Worm (Caenorhabditis elegans) whole organism, L4 larva: ENCODE data around the gene B0507.8.

Experiments used
- aly-2 ChIP-seq: sonication (generic microtip); optimal IDR thresholded peaks from 2 replicates; lab custom pipeline; 2018; ENCODE audit warnings: missing biosample characterization, missing genetic modification characterization
- dpl-1 ChIP-seq: fragments of 150-350 bp; optimal IDR thresholded peaks from 2 replicates; lab custom pipeline; 2014; ENCODE audit warnings: missing biosample characterization, missing genetic modification reagents, missing genetic modification characterization
- lin-15B ChIP-seq: fragments of 150-350 bp; sonication (generic microtip); optimal IDR thresholded peaks from 3 replicates; lab custom pipeline; 2014; ENCODE audit warnings: missing biosample characterization, missing genetic modification characterization
- mdl-1 ChIP-seq, 2 experiments: fragments of 150-350 bp in 1 of 2; sonication (generic microtip) in 1 of 2; optimal IDR thresholded peaks; 2 replicates each; lab custom pipeline; 2014 to 2017; ENCODE audit warnings: missing biosample characterization in 2 of 2, missing genetic modification characterization in 2 of 2
- mdt-29 ChIP-seq: fragments of 200-800 bp; sonication (Bioruptor generic); IDR thresholded peaks from 2 replicates; pipeline ENCODE4 v1.3.6; 2022; ENCODE audit warnings: missing genetic modification reagents, missing genetic modification characterization, missing compliant biosample characterization
- pha-4 ChIP-seq, 2 experiments: fragments of 150-350 bp in 1 of 2; fragments of 200-800 bp in 1 of 2; sonication (Bioruptor generic) in 1 of 2; IDR thresholded peaks in 1 of 2; optimal IDR thresholded peaks in 1 of 2; 2 replicates each; pipeline versions ENCODE4 v1.3.6 to Lab custom; 2014 to 2022; ENCODE audit warnings: missing genetic modification characterization in 2 of 2, missing genetic modification reagents in 2 of 2, missing biosample characterization in 1 of 2, missing compliant biosample characterization in 1 of 2
- snpc-4 ChIP-seq: fragments of 150-350 bp; optimal IDR thresholded peaks from 2 replicates; lab custom pipeline; 2014; ENCODE audit warnings: missing biosample characterization, missing genetic modification characterization
- unc-130 ChIP-seq: sonication (generic microtip); optimal IDR thresholded peaks from 2 replicates; lab custom pipeline; 2016; ENCODE audit warnings: missing genetic modification reagents, missing genetic modification characterization, missing compliant biosample characterization

- TF ChIP-seq mdt-29 (GFP tag; lab: Robert Waterston, UW): no peak
- TF ChIP-seq mdl-1 (tag; optimal IDR thresholded peaks at IDR 0.05; lab: Kevin White, UChicago): no peak
- TF ChIP-seq unc-130 (GFP tag; lab: Kevin White, UChicago): no peak
- no peak for TF ChIP-seq pha-4 (GFP tag; IDR thresholded peaks at IDR 0.05; lab: Robert Waterston, UW)
- TF ChIP-seq pha-4 (tag; optimal IDR thresholded peaks at IDR 0.05; lab: Kevin White, UChicago): no peak
- TF ChIP-seq dpl-1 (GFP tag; lab: Kevin White, UChicago): no peak
- no peak for TF ChIP-seq lin-15B
- no peak for TF ChIP-seq snpc-4 (tag; lab: Kevin White, UChicago)
- TF ChIP-seq aly-2 (tag; lab: Kevin White, UChicago): no peak
These were observed 4.7 kb upstream of the B0507.8 start for ce11 chrV:8767493-8767892.
